Fruit fly (Drosophila melanogaster) whole organism, adult: ENCODE results near the gene Hrd3.

Experiments used
- CG11617 ChIP-seq: fragments of 200-800 bp; sonication (Bioruptor generic); optimal IDR thresholded peaks from 2 replicates; lab custom pipeline; 2017; ENCODE audit warnings: mild to moderate bottlenecking, missing biosample characterization, missing genetic modification reagents, missing genetic modification characterization
- CG12768 ChIP-seq: fragments of 200-800 bp; sonication (Bioruptor generic); optimal IDR thresholded peaks from 2 replicates; lab custom pipeline; 2017; ENCODE audit warnings: missing biosample characterization, missing genetic modification characterization, mild to moderate bottlenecking, moderate library complexity, missing genetic modification reagents
- CG14711 ChIP-seq: fragments of 200-800 bp; sonication (Bioruptor generic); optimal IDR thresholded peaks from 2 replicates; lab custom pipeline; 2018; ENCODE audit warnings: missing biosample characterization, mild to moderate bottlenecking, missing genetic modification characterization, moderate library complexity
- CG1620 ChIP-seq: fragments of 200-800 bp; sonication (Bioruptor generic); optimal IDR thresholded peaks from 2 replicates; lab custom pipeline; 2016; ENCODE audit warnings: missing biosample characterization, missing genetic modification characterization
- CG33017 ChIP-seq: fragments of 200-800 bp; sonication (Bioruptor generic); optimal IDR thresholded peaks from 2 replicates; lab custom pipeline; 2018; ENCODE audit warnings: missing biosample characterization, mild to moderate bottlenecking, missing genetic modification characterization, moderate library complexity
- CG5204 ChIP-seq: fragments of 200-800 bp; sonication (Bioruptor generic); optimal IDR thresholded peaks from 2 replicates; lab custom pipeline; 2016; ENCODE audit warnings: missing biosample characterization, missing genetic modification characterization
- CG7045 ChIP-seq: fragments of 200-800 bp; sonication (Bioruptor generic); optimal IDR thresholded peaks from 2 replicates; lab custom pipeline; 2017; ENCODE audit warnings: missing biosample characterization, mild to moderate bottlenecking, missing genetic modification characterization
- CG7101 ChIP-seq: fragments of 200-800 bp; sonication (Bioruptor generic); optimal IDR thresholded peaks from 2 replicates; lab custom pipeline; 2018; ENCODE audit warnings: missing biosample characterization, mild to moderate bottlenecking, missing genetic modification characterization, moderate library complexity
- Clk ChIP-seq: fragments of 200-800 bp; sonication (Bioruptor generic); optimal IDR thresholded peaks from 2 replicates; lab custom pipeline; 2017; ENCODE audit warnings: missing biosample characterization, missing genetic modification characterization
- Crg-1 ChIP-seq: fragments of 200-800 bp; sonication (Bioruptor generic); optimal IDR thresholded peaks from 2 replicates; lab custom pipeline; 2016; ENCODE audit warnings: missing biosample characterization, missing genetic modification characterization
- Hr96 ChIP-seq: fragments of 200-800 bp; sonication (Bioruptor generic); optimal IDR thresholded peaks from 2 replicates; lab custom pipeline; 2016; ENCODE audit warnings: missing biosample characterization, missing genetic modification characterization
- Mnt ChIP-seq: fragments of 200-800 bp; sonication (Bioruptor generic); optimal IDR thresholded peaks from 2 replicates; lab custom pipeline; 2016; ENCODE audit warnings: missing biosample characterization, mild to moderate bottlenecking, missing genetic modification characterization
- bab1 ChIP-seq: fragments of 200-800 bp; sonication (Bioruptor generic); optimal IDR thresholded peaks from 3 replicates; lab custom pipeline; 2019; ENCODE audit warnings: missing biosample characterization, mild to moderate bottlenecking, missing genetic modification characterization, moderate library complexity
- cic ChIP-seq: fragments of 200-800 bp; sonication (Bioruptor generic); optimal IDR thresholded peaks from 2 replicates; lab custom pipeline; 2017; ENCODE audit warnings: missing biosample characterization, mild to moderate bottlenecking, missing genetic modification characterization, moderate library complexity
- cnc ChIP-seq, 2 experiments: fragments of >200 bp; optimal IDR thresholded peaks; 2 replicates each; lab custom pipeline; 2017
- kay ChIP-seq: fragments of 200-800 bp; sonication (Bioruptor generic); peaks from one replicate; lab custom pipeline; 2016; ENCODE audit warnings: missing biosample characterization, missing genetic modification characterization, borderline replicate concordance
- ovo ChIP-seq: fragments of 200-800 bp; sonication (Bioruptor generic); optimal IDR thresholded peaks from 2 replicates; lab custom pipeline; 2016; ENCODE audit warnings: missing biosample characterization, missing genetic modification characterization
- pad ChIP-seq: fragments of 200-800 bp; sonication (Bioruptor generic); optimal IDR thresholded peaks from 3 replicates; lab custom pipeline; 2017; ENCODE audit warnings: missing biosample characterization, missing genetic modification characterization, mild to moderate bottlenecking, moderate library complexity, missing genetic modification reagents
- tj ChIP-seq: fragments of 200-800 bp; sonication (Bioruptor generic); optimal IDR thresholded peaks from 3 replicates; lab custom pipeline; 2017; ENCODE audit warnings: missing biosample characterization, mild to moderate bottlenecking, missing genetic modification characterization, moderate library complexity
- toe ChIP-seq: fragments of 200-800 bp; sonication (Bioruptor generic); optimal IDR thresholded peaks from 2 replicates; lab custom pipeline; 2016; ENCODE audit warnings: missing biosample characterization, missing genetic modification characterization

Gene Hrd3

dm6 chr3R:23781466-23781935 is 23.1 kb upstream of the Hrd3 start, which contains the start of the genes Nup98-96 and mbc:
TSS of gene Nup98-96 (minus strand) at chr3R:23781621.
TSS of gene mbc (plus strand) at chr3R:23781765.
- TF ChIP-seq tj (GFP tag; lab: Kevin White, UChicago) (peak; percentile 82), Hr96 (GFP tag; lab: Kevin White, UChicago) (peak; percentile 90), bab1 (GFP tag; lab: Kevin White, UChicago) (peak; percentile 87), CG11617 (peak; percentile 84), CG7101 (tag; lab: Kevin White, UChicago) (peak; percentile 79), CG14711 (tag; lab: Kevin White, UChicago) (peak; percentile 65), ovo (peak; percentile 91), cnc (optimal IDR thresholded peaks at IDR 0.05; lab: Kevin White, UChicago) (no peak), cic (peak; percentile 71), Clk (GFP tag; lab: Kevin White, UChicago) (peak; percentile 81), CG7045 (GFP tag; lab: Kevin White, UChicago) (peak; percentile 72), kay (GFP tag; lab: Kevin White, UChicago) (no peak), toe (GFP tag; lab: Kevin White, UChicago) (peak; percentile 96), Mnt (peak; percentile 93), pad (peak; percentile 63), CG1620 (GFP tag; lab: Kevin White, UChicago) (peak; percentile 92), CG5204 (GFP tag; lab: Kevin White, UChicago) (peak; percentile 85), CG12768 (peak; percentile 71), Crg-1 (peak; percentile 77), CG33017 (tag; lab: Kevin White, UChicago) (peak; percentile 47)

DNA sequence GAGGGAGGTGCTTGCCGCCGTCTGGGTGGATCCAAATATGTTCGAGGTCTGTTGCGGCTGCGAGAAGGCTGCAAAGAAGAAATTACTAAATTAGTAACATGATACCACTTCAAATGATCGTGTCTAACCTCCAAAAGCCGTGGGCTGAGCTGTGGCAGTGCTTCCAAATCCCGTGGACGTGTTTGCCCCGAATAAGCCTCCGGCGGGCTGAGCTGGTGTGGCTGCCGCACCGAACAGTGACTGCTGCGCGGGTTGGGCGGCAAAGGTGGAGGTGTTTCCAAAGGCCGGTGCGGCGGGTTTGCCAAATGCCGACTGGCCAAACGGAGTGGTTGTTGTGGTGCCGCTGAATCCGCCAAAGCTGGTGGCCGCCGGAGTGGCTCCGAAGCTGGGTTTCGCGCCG is 22.4 kb upstream of the Hrd3 start:
- TF ChIP-seq CG12768 (no peak), CG1620 (GFP tag; lab: Kevin White, UChicago) (no peak), CG14711 (tag; lab: Kevin White, UChicago) (no peak), Clk (GFP tag; lab: Kevin White, UChicago) (no peak), CG33017 (tag; lab: Kevin White, UChicago) (no peak), pad (no peak), Hr96 (GFP tag; lab: Kevin White, UChicago) (no peak), CG7045 (GFP tag; lab: Kevin White, UChicago) (no peak), tj (GFP tag; lab: Kevin White, UChicago) (no peak), toe (GFP tag; lab: Kevin White, UChicago) (no peak), Mnt (no peak), cic (no peak), ovo (no peak), bab1 (GFP tag; lab: Kevin White, UChicago) (no peak), CG7101 (tag; lab: Kevin White, UChicago) (no peak), CG11617 (no peak), Crg-1 (no peak), CG5204 (GFP tag; lab: Kevin White, UChicago) (no peak), cnc (optimal IDR thresholded peaks at IDR 0.05; lab: Kevin White, UChicago) (no peak)

DNA sequence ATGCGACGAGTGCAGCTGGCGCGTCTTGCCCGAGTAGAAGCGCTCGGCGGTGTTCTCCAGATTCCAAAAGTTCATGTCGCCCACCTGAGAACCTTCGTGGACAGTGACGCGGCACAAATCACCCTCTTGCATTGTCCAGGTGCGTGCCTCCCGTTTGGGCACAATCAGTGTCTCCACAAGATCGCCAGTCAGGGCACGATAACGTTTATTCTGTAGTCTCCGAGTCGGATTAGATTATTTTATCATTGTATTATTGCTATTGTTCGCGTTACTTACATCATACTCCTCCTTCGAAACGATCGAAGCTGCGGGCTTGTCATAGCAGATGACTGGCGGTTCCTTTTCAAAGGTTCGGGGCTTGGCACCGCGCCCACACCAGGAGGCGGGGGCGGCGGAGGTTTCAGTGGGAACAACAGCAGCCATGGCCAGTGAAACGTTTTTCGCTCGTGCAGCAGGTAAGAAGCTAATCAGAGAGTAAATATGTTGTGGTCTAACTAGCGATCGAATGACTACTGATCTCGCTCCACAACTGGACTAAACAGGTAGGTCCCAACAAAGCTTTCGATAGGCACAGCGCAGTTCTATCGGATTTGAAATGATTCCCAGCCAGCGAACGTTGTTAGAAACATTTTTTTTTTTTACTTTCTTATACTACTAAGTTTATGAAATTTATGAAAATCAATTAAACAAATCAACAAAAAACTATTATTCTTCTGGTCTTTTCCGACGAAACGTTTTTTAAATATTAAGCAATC is 15.4 kb upstream of the Hrd3 start, which contains the start of gene CG10208:
CG10208 (minus strand) TSS at position 518 of the 755 bp plus-strand sequence.
- peak in 1 of 2 experiments; percentile 52 for TF ChIP-seq cnc (optimal IDR thresholded peaks at IDR 0.05; lab: Kevin White, UChicago)
- no peak for TF ChIP-seq tj (GFP tag; lab: Kevin White, UChicago)
- TF ChIP-seq Hr96 (GFP tag; lab: Kevin White, UChicago), result peak; percentile 30
- peak; percentile 32 for TF ChIP-seq CG12768
- peak; percentile 3 for TF ChIP-seq CG7101 (tag; lab: Kevin White, UChicago)
- TF ChIP-seq pad, result no peak
- TF ChIP-seq Mnt, result peak; percentile 67

- TF ChIP-seq ovo (no peak), toe (GFP tag; lab: Kevin White, UChicago) (no peak), Clk (GFP tag; lab: Kevin White, UChicago) (peak; percentile 60), Crg-1 (peak; percentile 69), CG12768 (peak; percentile 85), CG1620 (GFP tag; lab: Kevin White, UChicago) (peak; percentile 18), cnc (optimal IDR thresholded peaks at IDR 0.05; lab: Kevin White, UChicago) (no peak), Hr96 (GFP tag; lab: Kevin White, UChicago) (no peak), CG5204 (GFP tag; lab: Kevin White, UChicago) (no peak), CG14711 (tag; lab: Kevin White, UChicago) (peak; percentile 89), CG7045 (GFP tag; lab: Kevin White, UChicago) (peak; percentile 82), pad (peak; percentile 69), bab1 (GFP tag; lab: Kevin White, UChicago) (peak; percentile 94), CG33017 (tag; lab: Kevin White, UChicago) (peak; percentile 89), CG7101 (tag; lab: Kevin White, UChicago) (peak; percentile 93), CG11617 (peak; percentile 88), Mnt (peak; percentile 60), kay (GFP tag; lab: Kevin White, UChicago) (no peak), tj (GFP tag; lab: Kevin White, UChicago) (peak; percentile 72), cic (no peak)
Measured at dm6 chr3R:23772808-23773207, 14.5 kb upstream of the Hrd3 start, which contains the start of gene tst. TSS of gene tst (minus strand) at chr3R:23772859.

dm6 chr3R:23767417-23767853 is 9.1 kb upstream of the Hrd3 start, which contains the start of the genes CG10214 and CG10375:
TSS of gene CG10214 (minus strand) at chr3R:23767488.
TSS of gene CG10375 (plus strand) at chr3R:23767712.
- TF ChIP-seq kay (GFP tag; lab: Kevin White, UChicago) (no peak), Mnt (peak; percentile 94), CG33017 (tag; lab: Kevin White, UChicago) (peak; percentile 72), cic (peak; percentile 39), CG5204 (GFP tag; lab: Kevin White, UChicago) (no peak), CG14711 (tag; lab: Kevin White, UChicago) (peak; percentile 78), CG12768 (peak; percentile 72), Crg-1 (peak; percentile 82), pad (peak; percentile 68), CG7045 (GFP tag; lab: Kevin White, UChicago) (peak; percentile 64), bab1 (GFP tag; lab: Kevin White, UChicago) (peak; percentile 82), ovo (peak; percentile 45), Hr96 (GFP tag; lab: Kevin White, UChicago) (peak; percentile 65), toe (GFP tag; lab: Kevin White, UChicago) (no peak), CG7101 (tag; lab: Kevin White, UChicago) (peak; percentile 81), CG11617 (peak; percentile 74), Clk (GFP tag; lab: Kevin White, UChicago) (peak; percentile 38), CG1620 (GFP tag; lab: Kevin White, UChicago) (peak; percentile 70), cnc (optimal IDR thresholded peaks at IDR 0.05; lab: Kevin White, UChicago) (no peak), tj (GFP tag; lab: Kevin White, UChicago) (peak; percentile 10)
